Worm (Caenorhabditis elegans) whole organism, L4 larva: Measurements from ENCODE around the gene F44F4.9.

ENCODE experiments used
- F37D6.2 ChIP-seq: sonication (generic microtip); optimal IDR thresholded peaks from 2 replicates; lab custom pipeline; 2016; ENCODE audit warnings: mild to moderate bottlenecking, missing genetic modification characterization, missing compliant biosample characterization
- F44E2.7 ChIP-seq: fragments of 200-800 bp; sonication (Bioruptor generic); IDR thresholded peaks from 2 replicates; pipeline ENCODE4 v2.1.2; 2022; ENCODE audit warnings: missing genetic modification characterization, missing compliant biosample characterization
- F49E8.2 ChIP-seq: sonication (generic microtip); optimal IDR thresholded peaks from 2 replicates; lab custom pipeline; 2016; ENCODE audit warnings: missing compliant biosample characterization, mild to moderate bottlenecking, missing genetic modification characterization, borderline replicate concordance
- Y105C5A.15 ChIP-seq: fragments of 200-800 bp; sonication (Bioruptor generic); IDR thresholded peaks from 2 replicates; pipeline ENCODE4 v1.3.6; 2022; ENCODE audit warnings: missing genetic modification characterization, missing compliant biosample characterization
- aha-1 ChIP-seq: fragments of 150-350 bp; peaks from one replicate; lab custom pipeline; 2014; ENCODE audit warnings: missing biosample characterization, missing genetic modification characterization
- aly-2 ChIP-seq: sonication (generic microtip); optimal IDR thresholded peaks from 2 replicates; lab custom pipeline; 2018; ENCODE audit warnings: missing biosample characterization, missing genetic modification characterization
- arid-1 ChIP-seq: fragments of 200-800 bp; sonication (Bioruptor generic); conservative IDR thresholded peaks from 2 replicates; pipeline ENCODE4 v1.3.6; 2022; ENCODE audit warnings: missing genetic modification reagents, missing genetic modification characterization, missing compliant biosample characterization
- attf-4 ChIP-seq: sonication (generic microtip); optimal IDR thresholded peaks from 3 replicates; lab custom pipeline; 2017; ENCODE audit warnings: missing biosample characterization, missing genetic modification characterization
- ceh-32 ChIP-seq: sonication (generic microtip); optimal IDR thresholded peaks from 2 replicates; lab custom pipeline; 2016; ENCODE audit warnings: mild to moderate bottlenecking, missing genetic modification characterization, missing compliant biosample characterization; ENCODE audit not compliant: poor library complexity
- ceh-62 ChIP-seq: sonication (generic microtip); optimal IDR thresholded peaks from 2 replicates; lab custom pipeline; 2017; ENCODE audit warnings: missing biosample characterization, missing genetic modification characterization
- ceh-82 ChIP-seq: sonication (generic microtip); optimal IDR thresholded peaks from 2 replicates; lab custom pipeline; 2017; ENCODE audit warnings: missing biosample characterization, missing genetic modification characterization
- cey-2 ChIP-seq: sonication (generic microtip); optimal IDR thresholded peaks from 3 replicates; lab custom pipeline; 2017; ENCODE audit warnings: missing genetic modification characterization, mild to moderate bottlenecking, missing compliant biosample characterization, antibody characterized with exemption, borderline replicate concordance; ENCODE audit not compliant: insufficient read depth
- daf-16 ChIP-seq, 3 experiments: sonication (generic microtip); optimal IDR thresholded peaks; 2 replicates each; lab custom pipeline; 2016 to 2017; ENCODE audit warnings: missing genetic modification characterization in 3 of 3, missing genetic modification reagents in 3 of 3, mild to moderate bottlenecking in 2 of 3, missing compliant biosample characterization in 2 of 3, missing biosample characterization in 1 of 3, moderate library complexity in 1 of 3
- daf-19 ChIP-seq: fragments of 200-800 bp; sonication (Bioruptor generic); conservative IDR thresholded peaks from 2 replicates; pipeline ENCODE4 v1.3.6; 2022; ENCODE audit warnings: missing genetic modification characterization, missing compliant biosample characterization
- dmd-8 ChIP-seq: fragments of 200-800 bp; sonication (Bioruptor generic); IDR thresholded peaks from 2 replicates; pipeline ENCODE4 v1.3.6; 2022; ENCODE audit warnings: missing genetic modification characterization, missing compliant biosample characterization
- dmd-9 ChIP-seq: fragments of 200-800 bp; sonication (Bioruptor generic); IDR thresholded peaks from 2 replicates; pipeline ENCODE4 v1.3.6; 2022; ENCODE audit warnings: missing genetic modification reagents, missing genetic modification characterization, missing compliant biosample characterization
- egl-43 ChIP-seq: fragments of 200-800 bp; sonication (Bioruptor generic); IDR thresholded peaks from 2 replicates; pipeline ENCODE4 v1.3.6; 2022; ENCODE audit warnings: missing genetic modification reagents, missing genetic modification characterization, missing compliant biosample characterization
- hif-1 ChIP-seq, 2 experiments: sonication (generic microtip); optimal IDR thresholded peaks; 2 replicates each; lab custom pipeline; 2016 to 2017; ENCODE audit warnings: missing compliant biosample characterization in 2 of 2, missing genetic modification characterization in 2 of 2, missing genetic modification reagents in 2 of 2, missing genotype in 2 of 2, mild to moderate bottlenecking in 1 of 2
- hlh-30 ChIP-seq: sonication (generic microtip); optimal IDR thresholded peaks from 2 replicates; lab custom pipeline; 2017; ENCODE audit warnings: antibody characterized with exemption, mild to moderate bottlenecking, missing genetic modification characterization, missing compliant biosample characterization; ENCODE audit not compliant: insufficient read depth
- lim-7 ChIP-seq: fragments of 200-800 bp; sonication (Bioruptor generic); IDR thresholded peaks from 2 replicates; pipeline ENCODE4 v1.3.6; 2022; ENCODE audit warnings: missing genetic modification characterization, missing compliant biosample characterization
- lin-13 ChIP-seq: fragments of 150-350 bp; optimal IDR thresholded peaks from 2 replicates; lab custom pipeline; 2014; ENCODE audit warnings: missing biosample characterization, missing genetic modification reagents, missing genetic modification characterization
- lin-38 ChIP-seq: fragments of 200-800 bp; sonication (Bioruptor generic); IDR thresholded peaks from 2 replicates; pipeline ENCODE4 v1.3.6; 2022; ENCODE audit warnings: missing genetic modification reagents, missing genetic modification characterization, missing compliant biosample characterization
- lsy-2 ChIP-seq, 2 experiments: fragments of 150-350 bp in 1 of 2; sonication (generic microtip) in 1 of 2; optimal IDR thresholded peaks; 2 replicates each; lab custom pipeline; 2014 to 2017; ENCODE audit warnings: missing biosample characterization in 2 of 2, missing genetic modification characterization in 2 of 2
- madf-5 ChIP-seq, 2 experiments: fragments of 200-800 bp; sonication (Bioruptor generic); IDR thresholded peaks; 2 replicates each; pipeline ENCODE4 v1.3.6; 2022; ENCODE audit warnings: missing compliant biosample characterization in 2 of 2, missing genetic modification characterization in 2 of 2
- madf-9 ChIP-seq: fragments of 200-800 bp; sonication (Bioruptor generic); conservative IDR thresholded peaks from 2 replicates; pipeline ENCODE4 v1.3.6; 2022; ENCODE audit warnings: missing genetic modification reagents, missing genetic modification characterization, missing compliant biosample characterization
- mdl-1 ChIP-seq, 2 experiments: fragments of 150-350 bp in 1 of 2; sonication (generic microtip) in 1 of 2; optimal IDR thresholded peaks; 2 replicates each; lab custom pipeline; 2014 to 2017; ENCODE audit warnings: missing biosample characterization in 2 of 2, missing genetic modification characterization in 2 of 2
- mep-1 ChIP-seq: fragments of 150-350 bp; sonication (generic microtip); optimal IDR thresholded peaks from 3 replicates; lab custom pipeline; 2014; ENCODE audit warnings: missing biosample characterization, missing genetic modification characterization
- mes-2 ChIP-seq: sonication (generic microtip); optimal IDR thresholded peaks from 2 replicates; lab custom pipeline; 2016; ENCODE audit warnings: missing genotype, mild to moderate bottlenecking, missing genetic modification characterization, missing compliant biosample characterization; ENCODE audit not compliant: poor library complexity, severe bottlenecking
- mxl-2 ChIP-seq: fragments of 200-800 bp; sonication (Bioruptor generic); conservative IDR thresholded peaks from 2 replicates; pipeline ENCODE4 v1.3.6; 2022; ENCODE audit warnings: missing genetic modification reagents, missing genetic modification characterization, missing compliant biosample characterization
- mxl-3 ChIP-seq: fragments of 200-800 bp; sonication (Bioruptor generic); optimal IDR thresholded peaks from 2 replicates; lab custom pipeline; 2018; ENCODE audit warnings: mild to moderate bottlenecking, missing genetic modification characterization, missing compliant biosample characterization
- nhr-10 ChIP-seq: fragments of 150-350 bp; optimal IDR thresholded peaks from 2 replicates; lab custom pipeline; 2014; ENCODE audit warnings: missing biosample characterization, missing genetic modification characterization
- nhr-102 ChIP-seq: sonication (generic microtip); optimal IDR thresholded peaks from 2 replicates; lab custom pipeline; 2016; ENCODE audit warnings: mild to moderate bottlenecking, missing genetic modification characterization, moderate library complexity, missing compliant biosample characterization
- nhr-111 ChIP-seq: fragments of 200-800 bp; sonication (Bioruptor generic); optimal IDR thresholded peaks from 2 replicates; lab custom pipeline; 2018; ENCODE audit warnings: mild to moderate bottlenecking, missing genetic modification characterization, missing compliant biosample characterization
- nhr-237 ChIP-seq: sonication (generic microtip); optimal IDR thresholded peaks from 2 replicates; lab custom pipeline; 2017; ENCODE audit warnings: missing biosample characterization, missing genetic modification characterization
- nhr-28 ChIP-seq: fragments of 150-350 bp; optimal IDR thresholded peaks from 2 replicates; lab custom pipeline; 2014; ENCODE audit warnings: missing biosample characterization, missing genetic modification characterization
- nhr-48 ChIP-seq: sonication (generic microtip); optimal IDR thresholded peaks from 2 replicates; lab custom pipeline; 2016; ENCODE audit warnings: mild to moderate bottlenecking, missing genetic modification characterization, missing compliant biosample characterization
- pha-4 ChIP-seq, 2 experiments: fragments of 150-350 bp in 1 of 2; fragments of 200-800 bp in 1 of 2; sonication (Bioruptor generic) in 1 of 2; IDR thresholded peaks in 1 of 2; optimal IDR thresholded peaks in 1 of 2; 2 replicates each; pipeline versions ENCODE4 v1.3.6 to Lab custom; 2014 to 2022; ENCODE audit warnings: missing genetic modification characterization in 2 of 2, missing genetic modification reagents in 2 of 2, missing biosample characterization in 1 of 2, missing compliant biosample characterization in 1 of 2
- pqm-1 ChIP-seq: sonication (generic microtip); optimal IDR thresholded peaks from 2 replicates; lab custom pipeline; 2017; ENCODE audit warnings: missing biosample characterization, missing genetic modification characterization
- rbr-2 ChIP-seq: sonication (generic microtip); optimal IDR thresholded peaks from 2 replicates; lab custom pipeline; 2016; ENCODE audit warnings: missing genotype, missing genetic modification characterization, missing compliant biosample characterization
- saeg-2 ChIP-seq: fragments of 200-800 bp; sonication (Bioruptor generic); IDR thresholded peaks from 2 replicates; pipeline ENCODE4 v1.3.6; 2022; ENCODE audit warnings: missing genetic modification reagents, missing genetic modification characterization, missing compliant biosample characterization
- sdz-12 ChIP-seq: fragments of 200-800 bp; sonication (Bioruptor generic); optimal IDR thresholded peaks from 2 replicates; lab custom pipeline; 2018; ENCODE audit warnings: mild to moderate bottlenecking, missing genetic modification characterization, missing compliant biosample characterization
- set-16 ChIP-seq: fragments of 200-800 bp; sonication (Bioruptor generic); IDR thresholded peaks from 2 replicates; pipeline ENCODE4 v1.3.6; 2022; ENCODE audit warnings: missing genetic modification reagents, missing genetic modification characterization, missing compliant biosample characterization
- spr-1 ChIP-seq: sonication (generic microtip); optimal IDR thresholded peaks from 2 replicates; lab custom pipeline; 2016; ENCODE audit warnings: mild to moderate bottlenecking, missing genetic modification characterization, missing compliant biosample characterization
- unc-39 ChIP-seq: sonication (generic microtip); optimal IDR thresholded peaks from 2 replicates; lab custom pipeline; 2017; ENCODE audit warnings: missing biosample characterization, missing genetic modification characterization
- unc-62 ChIP-seq, 3 experiments: fragments of 150-350 bp in 1 of 3; sonication (generic microtip); optimal IDR thresholded peaks in 2 of 3; peaks in 1 of 3; 1 replicate in 1 of 3; 2 replicates in 2 of 3; lab custom pipeline; 2014 to 2017; ENCODE audit warnings: missing biosample characterization in 3 of 3, missing genetic modification characterization in 3 of 3, missing genetic modification reagents in 3 of 3, missing genotype in 1 of 3
- zip-2 ChIP-seq: fragments of 150-350 bp; optimal IDR thresholded peaks from 2 replicates; lab custom pipeline; 2014; ENCODE audit warnings: missing biosample characterization, missing genetic modification characterization

The F44F4.9 gene

ce11 chrII:10949383-10949782 lies 33.8 kb upstream of the F44F4.9 start (continued):
- TF ChIP-seq egl-43 (GFP tag; lab: Robert Waterston, UW) (no peak), Y105C5A.15 (GFP tag; lab: Robert Waterston, UW) (no peak), nhr-28 (tag; lab: Kevin White, UChicago) (peak; percentile 99), F49E8.2 (no peak), lin-38 (GFP tag; lab: Robert Waterston, UW) (no peak), spr-1 (tag; lab: Kevin White, UChicago) (no peak), ceh-32 (tag; lab: Kevin White, UChicago) (no peak), attf-4 (tag; lab: Kevin White, UChicago) (no peak), rbr-2 (tag; lab: Kevin White, UChicago) (no peak), hif-1 (tag; optimal IDR thresholded peaks at IDR 0.05; lab: Kevin White, UChicago) (no peak), dmd-9 (GFP tag; lab: Robert Waterston, UW) (no peak), nhr-10 (tag; lab: Kevin White, UChicago) (no peak), daf-16 (GFP tag; optimal IDR thresholded peaks at IDR 0.05; lab: Kevin White, UChicago) (no peak), daf-16 (tag; optimal IDR thresholded peaks at IDR 0.05; lab: Kevin White, UChicago) (peak; percentile 74), aly-2 (no peak), F44E2.7 (GFP tag; lab: Robert Waterston, UW) (no peak), set-16 (GFP tag; lab: Robert Waterston, UW) (no peak), pqm-1 (tag; lab: Kevin White, UChicago) (peak; percentile 69), cey-2 (tag; lab: Kevin White, UChicago) (no peak), lin-13 (GFP tag; lab: Kevin White, UChicago) (no peak), dmd-8 (GFP tag; lab: Robert Waterston, UW) (no peak), mxl-3 (GFP tag; lab: Kevin White, UChicago) (peak; percentile 32), mdl-1 (tag; optimal IDR thresholded peaks at IDR 0.05; lab: Kevin White, UChicago) (no peak), madf-5 (GFP tag; IDR thresholded peaks at IDR 0.05; lab: Robert Waterston, UW) (no peak), saeg-2 (no peak), ceh-62 (tag; lab: Kevin White, UChicago) (no peak)

- TF ChIP-seq nhr-102 (tag; lab: Kevin White, UChicago) (no peak), nhr-28 (tag; lab: Kevin White, UChicago) (no peak), unc-62 (GFP tag; optimal IDR thresholded peaks at IDR 0.05 in 1 of 2; lab: Kevin White, UChicago) (peak in 1 of 2 experiments; percentile 9), unc-62 (tag; optimal IDR thresholded peaks at IDR 0.05; lab: Kevin White, UChicago) (no peak), sdz-12 (no peak), lin-38 (GFP tag; lab: Robert Waterston, UW) (peak; percentile 53), nhr-111 (no peak), nhr-237 (tag; lab: Kevin White, UChicago) (no peak), arid-1 (no peak), hlh-30 (tag; lab: Kevin White, UChicago) (no peak), mes-2 (no peak), mep-1 (tag; lab: Kevin White, UChicago) (no peak), nhr-48 (tag; lab: Kevin White, UChicago) (no peak), F49E8.2 (no peak), mxl-2 (GFP tag; lab: Robert Waterston, UW) (no peak), aha-1 (peak; percentile 20), pha-4 (GFP tag; IDR thresholded peaks at IDR 0.05; lab: Robert Waterston, UW) (no peak), pha-4 (tag; optimal IDR thresholded peaks at IDR 0.05; lab: Kevin White, UChicago) (no peak), zip-2 (tag; lab: Kevin White, UChicago) (no peak), spr-1 (tag; lab: Kevin White, UChicago) (no peak), unc-39 (tag; lab: Kevin White, UChicago) (no peak), F37D6.2 (tag; lab: Kevin White, UChicago) (no peak), lim-7 (GFP tag; lab: Robert Waterston, UW) (no peak), daf-19 (GFP tag; lab: Robert Waterston, UW) (no peak), pqm-1 (tag; lab: Kevin White, UChicago) (no peak), ceh-82 (no peak), lsy-2 (tag; optimal IDR thresholded peaks at IDR 0.05; lab: Kevin White, UChicago) (no peak), madf-9 (GFP tag; lab: Robert Waterston, UW) (no peak)
These were observed 32.8 kb upstream of the F44F4.9 start for ce11 chrII:10948236-10949025.
